Worm (Caenorhabditis elegans): ENCODE data around the gene cyp-33E2.

DNA sequence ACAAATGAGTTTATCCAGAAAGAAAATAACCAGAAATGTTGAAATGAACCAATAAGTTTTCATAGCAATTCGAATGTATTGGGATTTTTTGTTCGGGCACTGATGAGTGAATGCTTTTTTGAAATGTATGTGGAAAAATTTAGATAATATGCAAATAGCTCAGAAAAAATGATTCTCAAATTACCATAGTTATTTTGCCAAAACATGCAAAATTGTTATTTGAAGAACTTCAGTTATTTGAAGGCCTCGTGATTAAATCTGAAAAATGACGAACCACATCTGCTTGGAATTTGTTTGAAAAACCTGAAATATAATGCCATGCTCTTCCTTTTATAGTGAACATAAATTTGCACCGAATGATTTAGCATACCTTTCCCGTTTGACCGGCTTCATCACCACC lies 46.0 kb downstream of the cyp-33E2 start, which contains the start of gene C49C8.6:
- no peak for TF ChIP-seq nhr-77 (tag; optimal IDR thresholded peaks at IDR 0.05)
- TF ChIP-seq lin-38 (GFP tag; IDR thresholded peaks at IDR 0.05), result no peak
- TF ChIP-seq lin-13 (GFP tag; optimal IDR thresholded peaks at IDR 0.05), result no peak
- no peak for TF ChIP-seq mxl-2 (GFP tag; conservative IDR thresholded peaks at IDR 0.05)
- no peak for TF ChIP-seq ceh-28 (tag; optimal IDR thresholded peaks at IDR 0.05)
- no peak for TF ChIP-seq unc-130 (GFP tag; optimal IDR thresholded peaks at IDR 0.05)

Measured in whole organism, L4 larva.